Fruit fly (Drosophila melanogaster) whole organism: ENCODE results near the gene CG18234.

Experiments
- CG8478 ChIP-seq: fragments of >200 bp; optimal IDR thresholded peaks from 2 replicates; lab custom pipeline; 2018; ENCODE audit warnings: inconsistent platforms
- Dll ChIP-seq: fragments of >200 bp; optimal IDR thresholded peaks from 2 replicates; lab custom pipeline; 2017
- EcR ChIP-seq, 2 experiments: fragments of >200 bp; optimal IDR thresholded peaks; 2 replicates each; lab custom pipeline; 2017; ENCODE audit warnings: missing biosample characterization in 2 of 2, missing genetic modification characterization in 2 of 2, missing genetic modification reagents in 2 of 2
- pan ChIP-seq: fragments of >200 bp; optimal IDR thresholded peaks from 2 replicates; lab custom pipeline; 2017
- psq ChIP-seq: fragments of >200 bp; optimal IDR thresholded peaks from 2 replicates; lab custom pipeline; 2017
- usp ChIP-seq: fragments of >200 bp; optimal IDR thresholded peaks from 2 replicates; lab custom pipeline; 2017; ENCODE audit warnings: missing biosample characterization, missing genetic modification characterization, mixed read lengths

Gene CG18234

DNA sequence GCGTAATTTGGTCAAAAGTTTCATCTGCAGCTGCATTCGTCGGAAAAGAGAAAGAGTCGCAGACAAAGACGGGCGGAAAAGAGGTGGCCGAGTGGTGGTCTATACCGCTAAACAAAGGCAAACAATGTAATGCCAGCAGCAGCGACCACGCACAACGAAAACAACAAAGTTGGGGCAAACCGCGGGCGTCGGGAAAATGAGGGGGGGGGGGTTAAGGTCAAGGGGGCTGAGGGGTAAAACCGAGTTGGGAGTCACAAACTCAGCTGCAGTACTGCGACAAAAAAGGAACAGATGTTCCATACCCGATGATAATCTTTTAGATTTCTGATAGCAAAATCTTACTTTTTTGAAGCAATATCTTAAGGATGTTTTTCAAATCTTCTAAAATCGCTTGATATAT is 33.6 kb downstream of the CG18234 start:
- TF ChIP-seq EcR (GFP tag; optimal IDR thresholded peaks at IDR 0.05; lab: Kevin White, UChicago) = no peak

DNA sequence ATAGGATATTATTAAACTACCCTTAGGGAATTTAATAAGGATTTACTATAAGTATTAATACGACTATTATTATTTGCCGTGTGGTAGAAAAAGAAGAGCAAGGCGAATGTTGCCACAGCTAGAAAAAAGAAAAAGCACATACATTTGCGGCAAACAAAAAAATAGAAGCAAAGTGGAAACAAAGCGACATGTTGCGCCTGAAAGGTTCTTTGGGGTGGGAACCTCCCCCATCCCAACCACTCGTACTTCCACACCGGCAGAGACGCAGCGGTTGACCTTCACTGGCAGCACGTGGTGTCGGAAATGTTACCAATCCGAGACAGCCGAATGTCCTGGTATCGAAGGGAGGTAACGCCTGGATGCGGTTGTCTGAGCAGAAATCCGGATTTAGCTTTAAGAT is 34.1 kb downstream of the CG18234 start:
- TF ChIP-seq usp = no peak
- no peak for TF ChIP-seq pan
- TF ChIP-seq Dll (lab: Kevin White, UChicago) = no peak
- no peak for TF ChIP-seq CG8478 (lab: Kevin White, UChicago)
- no peak for TF ChIP-seq psq (lab: Kevin White, UChicago)
- no peak for TF ChIP-seq EcR (GFP tag; optimal IDR thresholded peaks at IDR 0.05; lab: Kevin White, UChicago)

DNA sequence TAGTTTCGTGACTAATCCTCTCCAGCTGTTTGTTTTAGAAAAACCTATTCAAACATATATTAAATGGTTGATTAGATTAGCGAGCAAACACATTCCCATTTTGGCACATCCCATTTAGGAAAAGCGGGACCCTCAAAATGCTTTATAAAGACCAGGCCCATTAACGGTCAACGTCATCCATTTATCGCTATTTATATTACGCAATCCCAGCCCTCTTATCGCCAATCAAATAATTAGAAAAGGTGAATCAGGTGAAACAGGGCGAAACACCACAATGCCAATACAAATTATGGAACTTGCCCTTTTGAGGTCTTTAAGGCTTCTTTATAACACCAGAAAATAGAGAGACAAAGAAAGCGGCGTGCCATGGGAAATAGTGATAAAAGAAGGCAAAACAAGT is 34.8 kb downstream of the CG18234 start:
- no peak for TF ChIP-seq psq (lab: Kevin White, UChicago)
- no peak for TF ChIP-seq usp
- no peak for TF ChIP-seq pan

DNA sequence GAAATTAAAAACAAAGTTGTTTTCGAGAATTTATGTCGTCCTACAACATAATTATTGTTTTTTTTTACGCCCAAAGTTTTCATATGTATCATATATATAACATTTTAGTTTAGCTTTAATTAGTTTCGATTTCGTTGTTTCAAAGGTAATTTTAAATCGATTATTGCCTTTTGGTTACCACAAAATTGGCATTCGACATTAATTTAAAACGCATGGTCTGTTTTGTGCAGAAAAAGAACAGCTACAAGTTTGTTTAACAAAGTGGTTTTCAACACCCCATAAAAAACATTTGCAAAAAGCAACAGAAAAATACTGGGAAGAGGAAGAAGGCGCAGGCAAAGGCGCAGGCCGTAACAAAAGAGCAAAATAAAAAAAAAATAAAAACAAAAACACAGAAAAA is 35.3 kb downstream of the CG18234 start:
- no peak for TF ChIP-seq psq (lab: Kevin White, UChicago)
- no peak for TF ChIP-seq pan
- TF ChIP-seq CG8478 (lab: Kevin White, UChicago) = no peak
- no peak for TF ChIP-seq Dll (lab: Kevin White, UChicago)
- TF ChIP-seq EcR (GFP tag; optimal IDR thresholded peaks at IDR 0.05; lab: Kevin White, UChicago) = no peak
- TF ChIP-seq usp = no peak

DNA sequence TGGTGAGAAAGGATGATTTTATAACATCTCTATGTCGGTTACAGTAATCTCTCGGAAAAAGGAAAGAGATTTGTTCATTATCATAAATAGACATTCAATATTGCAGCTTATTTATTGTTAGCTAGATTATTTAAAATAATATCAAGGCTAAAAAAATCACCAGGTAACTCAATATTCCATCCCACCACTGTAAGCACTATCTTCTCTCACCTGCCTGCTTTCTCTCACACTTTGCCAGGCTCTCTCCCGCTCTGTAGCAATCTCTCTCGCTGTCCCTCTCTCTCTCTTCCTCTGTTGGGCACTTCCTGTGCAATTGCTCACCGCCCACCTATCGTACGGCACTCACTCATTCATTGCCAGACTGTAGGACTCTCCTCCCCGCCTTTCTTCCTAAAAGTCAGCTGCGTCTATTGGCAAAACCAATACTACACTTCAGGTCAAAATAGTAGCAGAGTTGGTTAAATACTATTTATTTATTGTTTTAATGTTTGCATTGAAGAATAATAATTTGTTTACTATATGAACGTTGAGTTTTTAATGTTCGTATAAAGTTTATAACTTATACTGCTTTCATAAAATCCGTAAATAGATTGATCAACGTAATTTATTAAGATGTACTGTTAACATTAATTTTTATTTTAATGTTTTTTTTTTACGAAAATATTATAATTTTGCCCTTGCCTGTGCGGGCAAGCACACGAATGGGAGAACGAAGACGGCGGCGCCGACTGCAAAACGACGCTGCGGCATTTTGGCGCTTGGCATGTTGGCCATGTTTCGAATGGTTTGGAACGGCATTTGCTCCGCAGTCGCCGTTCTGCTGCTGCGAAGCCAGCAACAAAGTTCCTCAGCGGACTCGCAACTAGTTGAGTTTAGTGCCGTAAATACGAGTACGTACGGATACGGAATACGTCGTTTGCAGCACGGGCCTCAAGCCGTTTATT is 37.6 kb downstream of the CG18234 start:
- TF ChIP-seq usp = no peak
- no peak for TF ChIP-seq EcR (GFP tag; optimal IDR thresholded peaks at IDR 0.05; lab: Kevin White, UChicago)
- no peak for TF ChIP-seq CG8478 (lab: Kevin White, UChicago)
- TF ChIP-seq psq (lab: Kevin White, UChicago) = no peak
- no peak for TF ChIP-seq pan

DNA sequence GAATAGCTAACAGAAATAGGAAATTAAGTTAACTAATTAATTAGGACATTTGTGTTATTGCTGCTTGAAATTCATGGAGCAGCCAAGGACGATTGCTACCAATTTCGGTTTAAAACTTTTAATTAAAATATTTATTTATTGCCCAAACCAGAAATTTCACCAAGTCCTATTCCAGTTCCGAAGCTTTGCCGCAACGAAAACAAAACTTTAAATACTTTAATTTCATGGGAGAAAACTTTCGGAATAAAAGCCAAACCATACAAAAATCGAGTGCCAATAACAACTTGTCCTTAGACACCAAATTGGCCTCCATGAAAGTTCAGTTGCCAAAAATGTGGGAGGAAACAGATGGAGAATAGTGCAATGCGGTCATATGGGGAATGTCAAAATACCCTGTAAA is 40.0 kb downstream of the CG18234 start:
- TF ChIP-seq usp (no peak), CG8478 (lab: Kevin White, UChicago) (no peak), psq (lab: Kevin White, UChicago) (no peak)

DNA sequence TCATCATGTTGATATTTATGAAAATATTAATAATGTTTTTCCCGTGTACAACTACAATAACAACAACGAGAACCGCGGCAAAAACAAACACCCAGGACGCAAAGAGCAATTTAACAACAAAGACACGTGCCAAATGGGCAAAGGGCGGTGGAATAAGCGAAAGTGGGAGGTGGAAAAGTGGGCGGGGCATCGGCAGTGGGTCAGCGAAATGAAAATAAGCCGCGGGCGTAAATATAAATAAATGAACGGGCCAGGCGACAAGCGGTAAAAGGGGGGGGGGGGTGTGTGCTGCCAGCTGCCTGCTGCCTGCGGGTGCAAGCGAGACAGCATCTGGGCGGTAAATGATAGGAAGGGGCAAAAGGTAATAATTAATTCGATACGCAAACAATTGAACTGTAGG is 50.5 kb downstream of the CG18234 start:
- no peak for TF ChIP-seq pan
